Fruit fly (Drosophila melanogaster) whole organism, embryonic: ENCODE data around the gene CG1136.

Experiments
- Adf1 ChIP-seq: fragments of 200-800 bp; sonication (Bioruptor generic); IDR thresholded peaks from 2 replicates; pipeline ENCODE4 v1.3.6; 2022; ENCODE audit warnings: missing biosample characterization, missing genetic modification characterization
- CG10543 ChIP-seq: fragments of 200-800 bp; sonication (Bioruptor generic); optimal IDR thresholded peaks from 3 replicates; lab custom pipeline; 2017; ENCODE audit warnings: missing biosample characterization, mild to moderate bottlenecking, missing genetic modification characterization, moderate library complexity
- CG1233 ChIP-seq: fragments of 200-800 bp; sonication (Bioruptor generic); optimal IDR thresholded peaks from 4 replicates; lab custom pipeline; 2018; ENCODE audit warnings: missing biosample characterization, mild to moderate bottlenecking, missing genetic modification characterization
- CG13296 ChIP-seq: fragments of 200-800 bp; sonication (Bioruptor generic); optimal IDR thresholded peaks from 3 replicates; lab custom pipeline; 2018; ENCODE audit warnings: missing biosample characterization, mild to moderate bottlenecking, missing genetic modification characterization
- CG14667 ChIP-seq: fragments of 200-800 bp; sonication (Bioruptor generic); IDR thresholded peaks from 2 replicates; pipeline ENCODE4 v1.3.6; 2022; ENCODE audit warnings: missing biosample characterization, missing genetic modification characterization
- CG17361 ChIP-seq: fragments of 200-800 bp; sonication (Bioruptor generic); IDR thresholded peaks from 3 replicates; pipeline ENCODE4 v1.3.6; 2022; ENCODE audit warnings: missing biosample characterization, missing genetic modification characterization
- CG31224 ChIP-seq: fragments of 200-800 bp; sonication (Bioruptor generic); IDR thresholded peaks from 2 replicates; pipeline ENCODE4 v1.3.6; 2022; ENCODE audit warnings: missing biosample characterization, missing genetic modification characterization
- CG3407 ChIP-seq: fragments of 200-800 bp; sonication (Bioruptor generic); optimal IDR thresholded peaks from 2 replicates; lab custom pipeline; 2018; ENCODE audit warnings: missing biosample characterization, mild to moderate bottlenecking, missing genetic modification characterization
- CG34376 ChIP-seq: fragments of 200-800 bp; sonication (Bioruptor generic); optimal IDR thresholded peaks from 2 replicates; lab custom pipeline; 2018; ENCODE audit warnings: missing biosample characterization, mild to moderate bottlenecking, missing genetic modification characterization
- CG34422 ChIP-seq: fragments of 200-800 bp; sonication (Bioruptor generic); IDR thresholded peaks from 3 replicates; pipeline ENCODE4 v1.3.6; 2022; ENCODE audit warnings: missing biosample characterization, missing genetic modification characterization
- CG3847 ChIP-seq: fragments of 200-800 bp; sonication (Bioruptor generic); IDR thresholded peaks from 2 replicates; pipeline ENCODE4 v1.3.6; 2022; ENCODE audit warnings: missing biosample characterization, missing genetic modification characterization
- CG6791 ChIP-seq: fragments of 200-800 bp; sonication (Bioruptor generic); IDR thresholded peaks from 3 replicates; pipeline ENCODE4 v1.3.6; 2022; ENCODE audit warnings: missing biosample characterization, missing genetic modification characterization; ENCODE audit not compliant: partially characterized antibody
- CG7556 ChIP-seq: fragments of 200-800 bp; sonication (Bioruptor generic); optimal IDR thresholded peaks from 2 replicates; lab custom pipeline; 2017; ENCODE audit warnings: missing biosample characterization, mild to moderate bottlenecking, missing genetic modification characterization
- CG7963 ChIP-seq: fragments of 200-800 bp; sonication (Bioruptor generic); IDR thresholded peaks from 3 replicates; pipeline ENCODE4 v1.3.6; 2022; ENCODE audit warnings: missing biosample characterization, missing genetic modification characterization; ENCODE audit not compliant: partially characterized antibody
- CG7987 ChIP-seq: fragments of 200-800 bp; sonication (Bioruptor generic); optimal IDR thresholded peaks from 2 replicates; lab custom pipeline; 2018; ENCODE audit warnings: missing biosample characterization, mild to moderate bottlenecking, missing genetic modification characterization, moderate library complexity
- CG9215 ChIP-seq: fragments of 200-800 bp; sonication (Bioruptor generic); IDR thresholded peaks from 2 replicates; pipeline ENCODE4 v1.3.6; 2022; ENCODE audit warnings: missing biosample characterization, missing genetic modification characterization
- D ChIP-seq, 2 experiments: fragments of 200-800 bp in 1 of 2; fragments of >200 bp in 1 of 2; sonication (Bioruptor generic) in 1 of 2; optimal IDR thresholded peaks; 2 replicates in 1 of 2; 3 replicates in 1 of 2; lab custom pipeline; 2017; ENCODE audit warnings: mild to moderate bottlenecking in 1 of 2, missing biosample characterization in 1 of 2, missing genetic modification characterization in 1 of 2, missing genetic modification reagents in 1 of 2
- ERR ChIP-seq: fragments of 200-800 bp; sonication (Bioruptor generic); optimal IDR thresholded peaks from 2 replicates; lab custom pipeline; 2016; ENCODE audit warnings: missing biosample characterization, missing genetic modification characterization
- Hmr ChIP-seq: fragments of 200-800 bp; sonication (Bioruptor generic); optimal IDR thresholded peaks from 3 replicates; lab custom pipeline; 2017; ENCODE audit warnings: mild to moderate bottlenecking, missing biosample characterization, missing genetic modification reagents, missing genetic modification characterization
- Lpt ChIP-seq: fragments of >200 bp; optimal IDR thresholded peaks from 2 replicates; lab custom pipeline; 2018; ENCODE audit warnings: missing biosample characterization, missing genetic modification characterization
- Med ChIP-seq: fragments of 200-800 bp; sonication (Bioruptor generic); peaks from one replicate; lab custom pipeline; 2016; ENCODE audit warnings: missing biosample characterization, missing genetic modification characterization, mild to moderate bottlenecking, inconsistent platforms, moderate library complexity
- Ravus ChIP-seq: fragments of 200-800 bp; sonication (Bioruptor generic); IDR thresholded peaks from 2 replicates; pipeline ENCODE4 v1.3.6; 2022; ENCODE audit warnings: missing biosample characterization, missing genetic modification characterization
- YL-1 ChIP-seq: fragments of 200-800 bp; sonication (Bioruptor generic); optimal IDR thresholded peaks from 3 replicates; lab custom pipeline; 2017; ENCODE audit warnings: missing biosample characterization, mild to moderate bottlenecking, missing genetic modification characterization
- ab ChIP-seq: fragments of 200-800 bp; sonication (Bioruptor generic); optimal IDR thresholded peaks from 2 replicates; lab custom pipeline; 2016; ENCODE audit warnings: missing biosample characterization, missing genetic modification characterization
- amos ChIP-seq: fragments of 200-800 bp; sonication (Bioruptor generic); IDR thresholded peaks from 2 replicates; pipeline ENCODE4 v1.3.6; 2022; ENCODE audit warnings: missing biosample characterization, missing genetic modification characterization; ENCODE audit not compliant: partially characterized antibody
- bbx ChIP-seq: fragments of 200-800 bp; sonication (Bioruptor generic); IDR thresholded peaks from 2 replicates; pipeline ENCODE4 v1.3.6; 2022; ENCODE audit warnings: missing biosample characterization, missing genetic modification characterization; ENCODE audit not compliant: partially characterized antibody
- chif ChIP-seq, 2 experiments: fragments of 200-800 bp; sonication (Bioruptor generic); optimal IDR thresholded peaks; 3 replicates each; lab custom pipeline; 2016; ENCODE audit warnings: missing biosample characterization in 2 of 2, missing genetic modification characterization in 2 of 2
- chinmo ChIP-seq: fragments of 200-800 bp; sonication (Bioruptor generic); IDR thresholded peaks from 4 replicates; pipeline ENCODE4 v1.3.6; 2022; ENCODE audit warnings: missing biosample characterization, missing genetic modification characterization; ENCODE audit not compliant: partially characterized antibody
- dimm ChIP-seq: fragments of 200-800 bp; sonication (Bioruptor generic); IDR thresholded peaks from 2 replicates; pipeline ENCODE4 v1.3.6; 2022; ENCODE audit warnings: missing biosample characterization, missing genetic modification characterization
- fd3F ChIP-seq: fragments of 200-800 bp; sonication (Bioruptor generic); optimal IDR thresholded peaks from 2 replicates; lab custom pipeline; 2018; ENCODE audit warnings: missing biosample characterization, mild to moderate bottlenecking, missing genetic modification characterization, moderate library complexity
- grn ChIP-seq: fragments of 200-800 bp; sonication (Bioruptor generic); optimal IDR thresholded peaks from 3 replicates; lab custom pipeline; 2017; ENCODE audit warnings: missing biosample characterization, missing genetic modification characterization
- hbn ChIP-seq: fragments of 200-800 bp; sonication (Bioruptor generic); IDR thresholded peaks from 2 replicates; pipeline ENCODE4 v1.3.6; 2022; ENCODE audit warnings: missing biosample characterization, missing genetic modification characterization; ENCODE audit not compliant: partially characterized antibody
- lab ChIP-seq: fragments of 200-800 bp; sonication (Bioruptor generic); optimal IDR thresholded peaks from 3 replicates; lab custom pipeline; 2017; ENCODE audit warnings: missing biosample characterization, missing genetic modification characterization, mild to moderate bottlenecking, moderate library complexity, missing genetic modification reagents
- lbe ChIP-seq: fragments of 200-800 bp; sonication (Bioruptor generic); optimal IDR thresholded peaks from 2 replicates; lab custom pipeline; 2016; ENCODE audit warnings: missing biosample characterization, mild to moderate bottlenecking, missing genetic modification characterization
- pan ChIP-seq, 4 experiments: fragments of >200 bp in 3 of 4; fragments of 200-800 bp in 1 of 4; sonication (Bioruptor generic) in 1 of 4; optimal IDR thresholded peaks in 3 of 4; IDR thresholded peaks in 1 of 4; 2 replicates each; pipeline versions ENCODE4 v1.3.6 to Lab custom; 2017 to 2022; ENCODE audit warnings: missing biosample characterization in 2 of 4, missing genetic modification characterization in 2 of 4, mixed read lengths in 1 of 4
- prd ChIP-seq, 3 experiments: fragments of >200 bp in 2 of 3; fragments of 200-800 bp in 1 of 3; sonication (Bioruptor generic) in 1 of 3; optimal IDR thresholded peaks in 2 of 3; IDR thresholded peaks in 1 of 3; 2 replicates in 2 of 3; 3 replicates in 1 of 3; pipeline versions ENCODE4 v1.3.6 to Lab custom; 2017 to 2022; ENCODE audit warnings: missing biosample characterization in 1 of 3, missing genetic modification characterization in 1 of 3
- pros ChIP-seq: fragments of 200-800 bp; sonication (Bioruptor generic); optimal IDR thresholded peaks from 3 replicates; lab custom pipeline; 2019; ENCODE audit warnings: missing biosample characterization, mild to moderate bottlenecking, missing genetic modification characterization, moderate library complexity
- rib ChIP-seq: fragments of 200-800 bp; sonication (Bioruptor generic); IDR thresholded peaks from 2 replicates; pipeline ENCODE4 v1.3.6; 2022; ENCODE audit warnings: missing biosample characterization, missing genetic modification characterization
- sc ChIP-seq, 3 experiments: fragments of >200 bp in 2 of 3; fragments of 200-800 bp in 1 of 3; sonication (Bioruptor generic) in 1 of 3; optimal IDR thresholded peaks; 2 replicates in 2 of 3; 3 replicates in 1 of 3; lab custom pipeline; 2017; ENCODE audit warnings: mild to moderate bottlenecking in 1 of 3, missing biosample characterization in 1 of 3, missing genetic modification characterization in 1 of 3, missing genetic modification reagents in 1 of 3
- slp2 ChIP-seq: fragments of 200-800 bp; sonication (Bioruptor generic); optimal IDR thresholded peaks from 2 replicates; lab custom pipeline; 2016; ENCODE audit warnings: missing biosample characterization, missing genetic modification characterization
- vnd ChIP-seq: fragments of 200-800 bp; sonication (Bioruptor generic); IDR thresholded peaks from 3 replicates; pipeline ENCODE4 v1.3.6; 2022; ENCODE audit warnings: missing biosample characterization, missing genetic modification characterization; ENCODE audit not compliant: partially characterized antibody
- zen2 ChIP-seq: fragments of 200-800 bp; sonication (Bioruptor generic); IDR thresholded peaks from 3 replicates; pipeline ENCODE4 v1.3.6; 2022; ENCODE audit warnings: missing biosample characterization, missing genetic modification characterization; ENCODE audit not compliant: partially characterized antibody

CG1136 gene

dm6 chr3L:4102496-4103257 lies 56.3 kb downstream of the CG1136 start, which contains the start of gene CG14995 (continued):
- TF ChIP-seq slp2 (no peak), CG14667 (GFP tag; lab: Robert Waterston, UW) (no peak), ERR (GFP tag; lab: Kevin White, UChicago) (no peak), CG7987 (GFP tag; lab: Kevin White, UChicago) (peak; percentile 56), Ravus (GFP tag; lab: Robert Waterston, UW) (no peak), Lpt (GFP tag; lab: Kevin White, UChicago) (no peak), Hmr (peak; percentile 45), fd3F (GFP tag; lab: Kevin White, UChicago) (no peak), lbe (GFP tag; lab: Kevin White, UChicago) (peak; percentile 65), CG3407 (no peak), CG9215 (GFP tag; lab: Robert Waterston, UW) (no peak), CG17361 (GFP tag; lab: Robert Waterston, UW) (no peak), CG31224 (GFP tag; lab: Robert Waterston, UW) (no peak), dimm (GFP tag; lab: Robert Waterston, UW) (no peak)

- TF ChIP-seq zen2 (GFP tag; lab: Robert Waterston, UW) (peak; percentile 33; the same call in 1 of the 3 replicates), chinmo (GFP tag; lab: Robert Waterston, UW) (peak; percentile 82), CG1233 (GFP tag; lab: Kevin White, UChicago) (no peak), ab (GFP tag; lab: Kevin White, UChicago) (no peak), pan (optimal IDR thresholded peaks at IDR 0.05; lab: Kevin White, UChicago) (no peak), pan (GFP tag; optimal IDR thresholded peaks at IDR 0.05 in 1 of 2, IDR thresholded peaks at IDR 0.05 in 1 of 2) (peak in 1 of 2 experiments; percentile 7), prd (optimal IDR thresholded peaks at IDR 0.05; lab: Kevin White, UChicago) (no peak), prd (GFP tag; IDR thresholded peaks at IDR 0.05; lab: Robert Waterston, UW) (no peak), vnd (GFP tag; lab: Robert Waterston, UW) (peak; percentile 35; the same call in 1 of the 3 replicates), sc (optimal IDR thresholded peaks at IDR 0.05; lab: Kevin White, UChicago) (no peak), sc (GFP tag; optimal IDR thresholded peaks at IDR 0.05; lab: Kevin White, UChicago) (no peak), CG34422 (peak; percentile 55; the same call in 1 of the 3 replicates), rib (GFP tag; lab: Robert Waterston, UW) (peak; percentile 96), grn (peak; percentile 65), CG3847 (no peak), CG6791 (GFP tag; lab: Robert Waterston, UW) (peak; percentile 73), CG10543 (peak; percentile 90), chif (GFP tag; optimal IDR thresholded peaks at IDR 0.05; lab: Kevin White, UChicago) (no peak), YL-1 (GFP tag; lab: Kevin White, UChicago) (peak; percentile 32), CG34376 (GFP tag; lab: Kevin White, UChicago) (peak; percentile 95), CG7556 (GFP tag; lab: Kevin White, UChicago) (no peak), amos (GFP tag; lab: Robert Waterston, UW) (peak; percentile 71; the same call in 1 of the 2 replicates), D (optimal IDR thresholded peaks at IDR 0.05; lab: Kevin White, UChicago) (no peak), D (GFP tag; optimal IDR thresholded peaks at IDR 0.05; lab: Kevin White, UChicago) (no peak), pros (no peak), Med (GFP tag; lab: Kevin White, UChicago) (peak; percentile 73), bbx (GFP tag; lab: Robert Waterston, UW) (peak; percentile 79), lab (peak; percentile 59), CG14667 (GFP tag; lab: Robert Waterston, UW) (no peak), Adf1 (peak; percentile 72), CG7963 (GFP tag; lab: Robert Waterston, UW) (peak; percentile 56; the same call in 2 of the 3 replicates), CG13296 (no peak), hbn (GFP tag; lab: Robert Waterston, UW) (peak; percentile 58)
These were observed 57.2 kb downstream of the CG1136 start, which contains the start of gene Fit1 for dm6 chr3L:4103258-4104247. Gene Fit1 (plus strand): TSS chr3L:4103564.
